Fruit fly (Drosophila melanogaster): ENCODE measurements around the gene MED4.

DNA sequence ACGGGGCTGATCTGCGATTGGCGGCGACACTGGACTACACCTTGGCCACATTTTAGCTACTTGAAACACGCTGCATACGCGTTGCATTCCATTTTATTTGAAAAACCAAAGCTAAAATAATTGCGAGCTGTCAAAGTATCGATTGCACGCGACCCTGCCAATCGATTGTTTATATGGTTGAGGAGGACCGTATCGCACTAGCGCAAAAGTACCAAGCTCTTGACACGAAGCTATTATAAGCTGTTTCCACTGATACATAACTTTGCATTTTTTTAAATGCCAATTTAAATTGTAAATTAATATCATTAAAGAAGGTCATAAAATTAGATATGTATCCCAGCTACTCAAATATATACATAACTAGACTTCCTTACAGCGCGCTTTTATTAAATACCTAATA, 1.2 kb downstream of the MED4 start, which contains the start of gene Cdc27:
- TF ChIP-seq usp (GFP tag; optimal IDR thresholded peaks at IDR 0.05): no peak
- no peak for TF ChIP-seq psq (optimal IDR thresholded peaks at IDR 0.05)
- no peak for TF ChIP-seq EcR (GFP tag; optimal IDR thresholded peaks at IDR 0.05)
- TF ChIP-seq Dll (optimal IDR thresholded peaks at IDR 0.05): no peak
- no peak for TF ChIP-seq CG8478 (optimal IDR thresholded peaks at IDR 0.05)
- TF ChIP-seq pan (optimal IDR thresholded peaks at IDR 0.05): no peak

Data from whole organism.